Worm (Caenorhabditis elegans): ENCODE results near the gene F47B8.8.
A peak's percentile ranks its signal among the peaks of the same experiment; 100 is the strongest.

The F47B8.8 gene

DNA sequence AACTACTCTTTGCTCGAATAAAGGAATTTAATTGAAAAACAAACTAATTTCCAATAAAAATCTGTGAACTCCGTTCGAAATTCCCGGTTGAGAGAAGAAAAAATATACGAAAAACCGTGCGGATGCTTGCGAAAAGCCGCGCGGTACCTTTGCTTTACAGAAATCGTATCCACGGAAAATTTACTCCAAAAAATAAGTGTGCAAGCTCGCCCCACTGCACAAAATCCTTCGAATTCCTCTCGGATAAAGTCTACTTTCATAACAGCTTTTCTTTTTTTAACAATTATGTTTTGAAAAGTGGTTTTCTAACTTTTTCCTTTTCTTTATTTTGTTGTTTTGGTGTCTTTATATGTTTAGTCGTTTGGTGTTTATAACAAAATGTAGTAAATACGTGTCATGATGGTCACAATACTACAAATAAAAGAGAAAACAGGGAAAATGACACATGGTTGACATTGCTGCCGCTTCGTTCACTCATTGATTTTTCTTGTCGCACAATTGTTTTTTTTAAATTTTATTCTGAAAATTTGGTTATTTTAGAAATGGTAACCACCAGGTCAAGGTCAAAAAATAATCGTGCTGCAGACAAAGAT lies 15.8 kb downstream of the F47B8.8 start, which contains the start of gene cept-2 (continued):
- TF ChIP-seq fkh-4 (tag; optimal IDR thresholded peaks at IDR 0.05; ENCODE audit: borderline replicate concordance): peak; percentile 85
- TF ChIP-seq nhr-76 (tag; optimal IDR thresholded peaks at IDR 0.05): no peak
- TF ChIP-seq nhr-71 (tag; optimal IDR thresholded peaks at IDR 0.05): peak; percentile 97
- TF ChIP-seq nhr-77 (tag; optimal IDR thresholded peaks at IDR 0.05): peak; percentile 92
- TF ChIP-seq C16A3.4 (tag; optimal IDR thresholded peaks at IDR 0.05): peak; percentile 98
- peak in 1 of 2 experiments; percentile 91 for TF ChIP-seq ztf-11 (tag; optimal IDR thresholded peaks at IDR 0.05)
- TF ChIP-seq ceh-88 (GFP tag; IDR thresholded peaks at IDR 0.05): peak; percentile 84
- TF ChIP-seq grh-1 (GFP tag; IDR thresholded peaks at IDR 0.05): peak; percentile 83
- peak; percentile 70 for TF ChIP-seq lin-39 (tag; optimal IDR thresholded peaks at IDR 0.05)
- TF ChIP-seq ceh-63 (GFP tag; optimal IDR thresholded peaks at IDR 0.05): no peak
- peak; percentile 87 to 88 for TF ChIP-seq lin-35 (GFP tag; optimal IDR thresholded peaks at IDR 0.05)

ce11 chrV:14350498-14350897 lies 19.0 kb downstream of the F47B8.8 start:
- TF ChIP-seq blmp-1 (tag; optimal IDR thresholded peaks at IDR 0.05) (peak; percentile 44), egl-13 (tag; optimal IDR thresholded peaks at IDR 0.05) (no peak), lin-35 (GFP tag; optimal IDR thresholded peaks at IDR 0.05) (peak in 1 of 2 experiments; percentile 35)

- TF ChIP-seq snpc-4 (tag; optimal IDR thresholded peaks at IDR 0.05) (peak; percentile 62), alr-1 (tag; optimal IDR thresholded peaks at IDR 0.05; ENCODE audit: borderline replicate concordance) (no peak), ceh-8 (GFP tag; optimal IDR thresholded peaks at IDR 0.05) (no peak), tlp-1 (tag; optimal IDR thresholded peaks at IDR 0.05) (no peak), isw-1 (GFP tag; IDR thresholded peaks at IDR 0.05) (peak; percentile 60), lir-3 (tag; optimal IDR thresholded peaks at IDR 0.05; ENCODE audit: poor library complexity) (peak; percentile 39), C16A3.4 (tag; optimal IDR thresholded peaks at IDR 0.05) (peak; percentile 74), snu-23 (GFP tag; optimal IDR thresholded peaks at IDR 0.05) (peak; percentile 91), fkh-4 (tag; optimal IDR thresholded peaks at IDR 0.05; ENCODE audit: borderline replicate concordance) (no peak), hlh-4 (tag; optimal IDR thresholded peaks at IDR 0.05) (no peak), Y116A8C.19 (tag; optimal IDR thresholded peaks at IDR 0.05; ENCODE audit: borderline replicate concordance) (no peak), nhr-76 (tag; optimal IDR thresholded peaks at IDR 0.05) (no peak), fkh-10 (GFP tag; optimal IDR thresholded peaks at IDR 0.05) (peak; percentile 70), mep-1 (tag; optimal IDR thresholded peaks at IDR 0.05) (peak; percentile 71), efl-1 (optimal IDR thresholded peaks at IDR 0.05) (peak; percentile 82 to 87), efl-1 (GFP tag; optimal IDR thresholded peaks at IDR 0.05 in 1 of 2) (peak; percentile 77 to 97), ama-1 (optimal IDR thresholded peaks at IDR 0.05) (no peak), lin-35 (GFP tag; optimal IDR thresholded peaks at IDR 0.05) (peak; percentile 83 to 85), unc-62 (GFP tag; optimal IDR thresholded peaks at IDR 0.05) (no peak), irx-1 (tag; optimal IDR thresholded peaks at IDR 0.05) (peak; percentile 35), fos-1 (tag; optimal IDR thresholded peaks at IDR 0.05) (peak; percentile 25), ceh-88 (GFP tag; IDR thresholded peaks at IDR 0.05) (no peak), nhr-11 (tag; optimal IDR thresholded peaks at IDR 0.05) (no peak), rnt-1 (tag; optimal IDR thresholded peaks at IDR 0.05) (peak; percentile 73), egl-27 (tag; optimal IDR thresholded peaks at IDR 0.05) (peak; percentile 13 to 19), ces-1 (GFP tag; optimal IDR thresholded peaks at IDR 0.05) (no peak), lin-13 (GFP tag; optimal IDR thresholded peaks at IDR 0.05) (peak; percentile 63), tbx-2 (tag; optimal IDR thresholded peaks at IDR 0.05) (peak; percentile 77), hpl-2 (GFP tag; optimal IDR thresholded peaks at IDR 0.05) (peak; percentile 38), aly-2 (tag; optimal IDR thresholded peaks at IDR 0.05) (no peak), unc-86 (tag; optimal IDR thresholded peaks at IDR 0.05) (peak; percentile 73), dsc-1 (tag; optimal IDR thresholded peaks at IDR 0.05) (peak; percentile 35), C04F5.9 (tag; optimal IDR thresholded peaks at IDR 0.05) (no peak), unc-130 (tag; optimal IDR thresholded peaks at IDR 0.05) (peak; percentile 51), C34B4.2 (tag; optimal IDR thresholded peaks at IDR 0.05) (no peak), pag-3 (tag; optimal IDR thresholded peaks at IDR 0.05; ENCODE audit: borderline replicate concordance, insufficient read depth) (no peak), mef-2 (tag; optimal IDR thresholded peaks at IDR 0.05) (no peak), pqm-1 (tag; optimal IDR thresholded peaks at IDR 0.05) (no peak), nhr-28 (tag; optimal IDR thresholded peaks at IDR 0.05) (no peak), ceh-82 (tag; optimal IDR thresholded peaks at IDR 0.05) (peak; percentile 59 to 94 (median 59))
These were observed 19.4 kb downstream of the F47B8.8 start for ce11 chrV:14350949-14351348.

Data from whole organism, L1 larva.